Worm (Caenorhabditis elegans): ENCODE results near the gene F42G4.2.

The F42G4.2 gene

ce11 chrII:13083752-13084214 lies 36.1 kb downstream of the F42G4.2 start, which contains the start of the genes Y81G3A.1 and gcn-2 (continued):
- TF ChIP-seq zip-4 (GFP tag; optimal IDR thresholded peaks at IDR 0.05), result peak; percentile 23
- no peak for TF ChIP-seq elt-3 (tag; optimal IDR thresholded peaks at IDR 0.05)
- TF ChIP-seq pax-3 (tag; optimal IDR thresholded peaks at IDR 0.05), result no peak
- peak; percentile 38 for TF ChIP-seq lin-15B (tag; optimal IDR thresholded peaks at IDR 0.05)
- TF ChIP-seq unc-86 (tag; optimal IDR thresholded peaks at IDR 0.05), result peak; percentile 11
- TF ChIP-seq nhr-71 (tag; optimal IDR thresholded peaks at IDR 0.05), result peak; percentile 71
- TF ChIP-seq ztf-4 (tag; optimal IDR thresholded peaks at IDR 0.05), result no peak
- TF ChIP-seq efl-1 (optimal IDR thresholded peaks at IDR 0.05), result peak; percentile 97 to 98
- peak; percentile 98 to 100 for TF ChIP-seq efl-1 (GFP tag; optimal IDR thresholded peaks at IDR 0.05 in 1 of 2)
- TF ChIP-seq nhr-77 (tag; optimal IDR thresholded peaks at IDR 0.05), result no peak
- TF ChIP-seq dpl-1 (GFP tag; optimal IDR thresholded peaks at IDR 0.05), result peak; percentile 95 to 97 (median 97)
- TF ChIP-seq nhr-76 (tag; optimal IDR thresholded peaks at IDR 0.05), result no peak
- TF ChIP-seq lin-13 (GFP tag; optimal IDR thresholded peaks at IDR 0.05), result peak; percentile 43
- TF ChIP-seq lin-14 (GFP tag; optimal IDR thresholded peaks at IDR 0.05), result no peak
- no peak for TF ChIP-seq nhr-28 (tag; optimal IDR thresholded peaks at IDR 0.05)
- peak; percentile 66 for TF ChIP-seq snu-23 (GFP tag; optimal IDR thresholded peaks at IDR 0.05)
- TF ChIP-seq fkh-8 (tag; optimal IDR thresholded peaks at IDR 0.05), result peak; percentile 16
- TF ChIP-seq lsy-2 (tag; optimal IDR thresholded peaks at IDR 0.05), result peak; percentile 64 to 76
- TF ChIP-seq nhr-47 (tag; optimal IDR thresholded peaks at IDR 0.05), result peak; percentile 77
- peak; percentile 26; the same call in 1 of the 2 replicates for TF ChIP-seq mab-9 (GFP tag; IDR thresholded peaks at IDR 0.05)

ce11 chrII:13085951-13086350 lies 38.2 kb downstream of the F42G4.2 start:
- TF ChIP-seq efl-1 (optimal IDR thresholded peaks at IDR 0.05) (no peak), efl-1 (GFP tag; optimal IDR thresholded peaks at IDR 0.05 in 1 of 2) (peak in 1 of 2 experiments; percentile 54), nhr-28 (tag; optimal IDR thresholded peaks at IDR 0.05) (no peak)

- TF ChIP-seq nhr-28 (tag; optimal IDR thresholded peaks at IDR 0.05) (no peak), nhr-47 (tag; optimal IDR thresholded peaks at IDR 0.05) (no peak), egl-27 (tag; optimal IDR thresholded peaks at IDR 0.05) (no peak), zag-1 (tag; optimal IDR thresholded peaks at IDR 0.05) (no peak), nhr-19 (GFP tag; conservative IDR thresholded peaks at IDR 0.05) (no peak), zip-4 (GFP tag; optimal IDR thresholded peaks at IDR 0.05) (no peak), snu-23 (GFP tag; optimal IDR thresholded peaks at IDR 0.05) (no peak), nhr-90 (tag; optimal IDR thresholded peaks at IDR 0.05; ENCODE audit: poor library complexity) (no peak), mef-2 (tag; optimal IDR thresholded peaks at IDR 0.05) (no peak), nhr-20 (tag; optimal IDR thresholded peaks at IDR 0.05) (no peak), lsy-2 (tag; optimal IDR thresholded peaks at IDR 0.05) (no peak), tlp-1 (tag; optimal IDR thresholded peaks at IDR 0.05) (no peak), C34B4.2 (tag; optimal IDR thresholded peaks at IDR 0.05) (no peak), nhr-84 (tag; optimal IDR thresholded peaks at IDR 0.05) (no peak), swsn-7 (tag; optimal IDR thresholded peaks at IDR 0.05) (no peak), ceh-82 (tag; optimal IDR thresholded peaks at IDR 0.05) (no peak), lin-15B (tag; optimal IDR thresholded peaks at IDR 0.05) (no peak), Y116A8C.19 (tag; optimal IDR thresholded peaks at IDR 0.05; ENCODE audit: borderline replicate concordance) (no peak), ceh-8 (GFP tag; optimal IDR thresholded peaks at IDR 0.05) (no peak)
These were observed 43.4 kb downstream of the F42G4.2 start, which contains the start of gene Y81G3A.4 for ce11 chrII:13091123-13091522. Y81G3A.4 (plus strand) TSS chrII:13091423.

ce11 chrII:13091857-13092256 lies 44.1 kb downstream of the F42G4.2 start:
- TF ChIP-seq nhr-90 (tag; optimal IDR thresholded peaks at IDR 0.05; ENCODE audit: poor library complexity) (no peak), nhr-47 (tag; optimal IDR thresholded peaks at IDR 0.05) (no peak), ama-1 (optimal IDR thresholded peaks at IDR 0.05) (no peak), unc-30 (tag; optimal IDR thresholded peaks at IDR 0.05) (no peak), fkh-8 (tag; optimal IDR thresholded peaks at IDR 0.05) (no peak), unc-62 (GFP tag; optimal IDR thresholded peaks at IDR 0.05) (no peak), ceh-82 (tag; optimal IDR thresholded peaks at IDR 0.05) (no peak), ces-1 (GFP tag; optimal IDR thresholded peaks at IDR 0.05) (no peak), hpl-2 (GFP tag; optimal IDR thresholded peaks at IDR 0.05) (no peak), lin-35 (GFP tag; optimal IDR thresholded peaks at IDR 0.05) (no peak), ets-5 (GFP tag; IDR thresholded peaks at IDR 0.05) (no peak), nhr-19 (GFP tag; conservative IDR thresholded peaks at IDR 0.05) (no peak), mab-9 (GFP tag; IDR thresholded peaks at IDR 0.05) (no peak), fos-1 (tag; optimal IDR thresholded peaks at IDR 0.05) (no peak), pag-3 (tag; optimal IDR thresholded peaks at IDR 0.05; ENCODE audit: borderline replicate concordance, insufficient read depth) (no peak), efl-1 (optimal IDR thresholded peaks at IDR 0.05) (no peak), efl-1 (GFP tag; optimal IDR thresholded peaks at IDR 0.05 in 1 of 2) (no peak), nhr-76 (tag; optimal IDR thresholded peaks at IDR 0.05) (no peak)

All from whole organism, L1 larva.